Fruit fly (Drosophila melanogaster) whole organism, embryonic: ENCODE measurements around the gene Nepl3.
A peak's percentile ranks its signal among the peaks of the same experiment; 100 is the strongest.

Source experiments
- CG1024 ChIP-seq: fragments of 200-800 bp; sonication (Bioruptor generic); IDR thresholded peaks from 2 replicates; pipeline ENCODE4 v1.3.6; 2022; ENCODE audit warnings: missing biosample characterization, missing genetic modification characterization
- CG10366 ChIP-seq: fragments of 200-800 bp; sonication (Bioruptor generic); IDR thresholded peaks from 2 replicates; pipeline ENCODE4 v1.3.6; 2022; ENCODE audit warnings: missing biosample characterization, missing genetic modification characterization
- CG13775 ChIP-seq: fragments of 200-800 bp; sonication (Bioruptor generic); optimal IDR thresholded peaks from 3 replicates; lab custom pipeline; 2017; ENCODE audit warnings: missing biosample characterization, mild to moderate bottlenecking, missing genetic modification characterization
- CG14441 ChIP-seq: fragments of 200-800 bp; sonication (Bioruptor generic); IDR thresholded peaks from 2 replicates; pipeline ENCODE4 v1.3.6; 2022; ENCODE audit warnings: missing biosample characterization, missing genetic modification characterization
- CG15514 ChIP-seq: fragments of 200-800 bp; sonication (Bioruptor generic); optimal IDR thresholded peaks from 3 replicates; lab custom pipeline; 2017; ENCODE audit warnings: missing biosample characterization, missing genetic modification characterization, mild to moderate bottlenecking, moderate library complexity, missing genetic modification reagents
- CG2116 ChIP-seq: fragments of 200-800 bp; sonication (Bioruptor generic); optimal IDR thresholded peaks from 3 replicates; lab custom pipeline; 2018; ENCODE audit warnings: missing biosample characterization, mild to moderate bottlenecking, missing genetic modification characterization
- CG2120 ChIP-seq: fragments of 200-800 bp; sonication (Bioruptor generic); optimal IDR thresholded peaks from 3 replicates; lab custom pipeline; 2016; ENCODE audit warnings: missing biosample characterization, missing genetic modification characterization
- CG2129 ChIP-seq: fragments of 200-800 bp; sonication (Bioruptor generic); IDR thresholded peaks from 2 replicates; pipeline ENCODE4 v1.3.6; 2022; ENCODE audit warnings: missing biosample characterization, missing genetic modification characterization; ENCODE audit not compliant: partially characterized antibody
- CG2712 ChIP-seq: fragments of 200-800 bp; optimal IDR thresholded peaks from 3 replicates; lab custom pipeline; 2019; ENCODE audit warnings: missing biosample characterization, mild to moderate bottlenecking, missing genetic modification characterization, moderate library complexity
- CG33557 ChIP-seq: fragments of 200-800 bp; sonication (Bioruptor generic); optimal IDR thresholded peaks from 2 replicates; lab custom pipeline; 2019; ENCODE audit warnings: missing biosample characterization, mild to moderate bottlenecking, missing genetic modification characterization, moderate library complexity
- CG3407 ChIP-seq: fragments of 200-800 bp; sonication (Bioruptor generic); optimal IDR thresholded peaks from 2 replicates; lab custom pipeline; 2018; ENCODE audit warnings: missing biosample characterization, mild to moderate bottlenecking, missing genetic modification characterization
- CG3847 ChIP-seq: fragments of 200-800 bp; sonication (Bioruptor generic); IDR thresholded peaks from 2 replicates; pipeline ENCODE4 v1.3.6; 2022; ENCODE audit warnings: missing biosample characterization, missing genetic modification characterization
- CG42726 ChIP-seq: fragments of 200-800 bp; sonication (Bioruptor generic); IDR thresholded peaks from 2 replicates; pipeline ENCODE4 v1.3.6; 2022; ENCODE audit warnings: missing biosample characterization, missing genetic modification characterization; ENCODE audit not compliant: partially characterized antibody
- CG4617 ChIP-seq: fragments of 200-800 bp; sonication (Bioruptor generic); optimal IDR thresholded peaks from 3 replicates; lab custom pipeline; 2016; ENCODE audit warnings: missing biosample characterization, missing genetic modification characterization, borderline replicate concordance
- CG4730 ChIP-seq: fragments of 200-800 bp; sonication (Bioruptor generic); IDR thresholded peaks from 2 replicates; pipeline ENCODE4 v1.3.6; 2022; ENCODE audit warnings: missing biosample characterization, missing genetic modification characterization
- CG6791 ChIP-seq: fragments of 200-800 bp; sonication (Bioruptor generic); IDR thresholded peaks from 3 replicates; pipeline ENCODE4 v1.3.6; 2022; ENCODE audit warnings: missing biosample characterization, missing genetic modification characterization; ENCODE audit not compliant: partially characterized antibody
- CG7745 ChIP-seq: fragments of 200-800 bp; sonication (Bioruptor generic); optimal IDR thresholded peaks from 2 replicates; lab custom pipeline; 2018; ENCODE audit warnings: missing biosample characterization, mild to moderate bottlenecking, missing genetic modification characterization, moderate library complexity
- CG7963 ChIP-seq: fragments of 200-800 bp; sonication (Bioruptor generic); IDR thresholded peaks from 3 replicates; pipeline ENCODE4 v1.3.6; 2022; ENCODE audit warnings: missing biosample characterization, missing genetic modification characterization; ENCODE audit not compliant: partially characterized antibody
- CG9797 ChIP-seq: fragments of 200-800 bp; sonication (Bioruptor generic); optimal IDR thresholded peaks from 3 replicates; lab custom pipeline; 2018; ENCODE audit warnings: missing biosample characterization, mild to moderate bottlenecking, missing genetic modification characterization
- CG9932 ChIP-seq: fragments of 200-800 bp; sonication (Bioruptor generic); IDR thresholded peaks from 2 replicates; pipeline ENCODE4 v1.3.6; 2022; ENCODE audit warnings: missing biosample characterization, missing genetic modification characterization
- CoRest ChIP-seq: fragments of 200-800 bp; sonication (Bioruptor generic); optimal IDR thresholded peaks from 3 replicates; lab custom pipeline; 2018; ENCODE audit warnings: missing biosample characterization, mild to moderate bottlenecking, missing genetic modification characterization, moderate library complexity
- Dad ChIP-seq: fragments of 200-800 bp; sonication (Bioruptor generic); optimal IDR thresholded peaks from 3 replicates; lab custom pipeline; 2016; ENCODE audit warnings: missing biosample characterization, missing genetic modification characterization
- Dll ChIP-seq: fragments of 200-800 bp; sonication (Bioruptor generic); IDR thresholded peaks from 4 replicates; pipeline ENCODE4 v1.3.6; 2022; ENCODE audit warnings: missing biosample characterization, missing genetic modification characterization; ENCODE audit not compliant: partially characterized antibody
- Dref ChIP-seq: fragments of 200-800 bp; sonication (Bioruptor generic); IDR thresholded peaks from 2 replicates; pipeline ENCODE4 v1.3.6; 2022; ENCODE audit warnings: missing biosample characterization, missing genetic modification characterization
- E2f2 ChIP-seq: fragments of 200-800 bp; sonication (Bioruptor generic); IDR thresholded peaks from 2 replicates; pipeline ENCODE4 v1.3.6; 2022; ENCODE audit warnings: missing biosample characterization, missing genetic modification characterization
- Elba2 ChIP-seq: fragments of 200-800 bp; sonication (Bioruptor generic); optimal IDR thresholded peaks from 3 replicates; lab custom pipeline; 2016; ENCODE audit warnings: missing biosample characterization, missing genetic modification characterization
- Gsc ChIP-seq: fragments of 200-800 bp; sonication (Bioruptor generic); IDR thresholded peaks from 2 replicates; pipeline ENCODE4 v1.3.6; 2022; ENCODE audit warnings: missing biosample characterization, missing genetic modification characterization
- H15 ChIP-seq: fragments of 200-800 bp; sonication (Bioruptor generic); IDR thresholded peaks from 3 replicates; pipeline ENCODE4 v1.3.6; 2022; ENCODE audit warnings: missing biosample characterization, missing genetic modification characterization
- MBD-R2 ChIP-seq: fragments of 200-800 bp; sonication (Bioruptor generic); IDR thresholded peaks from 2 replicates; pipeline ENCODE4 v1.3.6; 2022; ENCODE audit warnings: missing biosample characterization, missing genetic modification characterization
- MESR4 ChIP-seq: fragments of 200-800 bp; sonication (Bioruptor generic); optimal IDR thresholded peaks from 2 replicates; lab custom pipeline; 2018; ENCODE audit warnings: missing biosample characterization, mild to moderate bottlenecking, missing genetic modification characterization, moderate library complexity
- Med ChIP-seq: fragments of 200-800 bp; sonication (Bioruptor generic); peaks from one replicate; lab custom pipeline; 2016; ENCODE audit warnings: missing biosample characterization, missing genetic modification characterization, mild to moderate bottlenecking, inconsistent platforms, moderate library complexity
- Myb ChIP-seq: fragments of 200-800 bp; sonication (Bioruptor generic); optimal IDR thresholded peaks from 2 replicates; lab custom pipeline; 2016; ENCODE audit warnings: missing biosample characterization, missing genetic modification characterization
- Oaz ChIP-seq: fragments of 200-800 bp; sonication (Bioruptor generic); IDR thresholded peaks from 2 replicates; pipeline ENCODE4 v1.3.6; 2022; ENCODE audit warnings: missing biosample characterization, missing genetic modification characterization
- Side ChIP-seq: fragments of 200-800 bp; sonication (Bioruptor generic); optimal IDR thresholded peaks from 2 replicates; lab custom pipeline; 2016; ENCODE audit warnings: missing biosample characterization, missing genetic modification characterization
- Sry-δ ChIP-seq: fragments of 200-800 bp; sonication (Bioruptor generic); optimal IDR thresholded peaks from 2 replicates; lab custom pipeline; 2016; ENCODE audit warnings: missing biosample characterization, missing genetic modification characterization
- amos ChIP-seq: fragments of 200-800 bp; sonication (Bioruptor generic); IDR thresholded peaks from 2 replicates; pipeline ENCODE4 v1.3.6; 2022; ENCODE audit warnings: missing biosample characterization, missing genetic modification characterization; ENCODE audit not compliant: partially characterized antibody
- ato ChIP-seq: fragments of 200-800 bp; sonication (Bioruptor generic); IDR thresholded peaks from 2 replicates; pipeline ENCODE4 v1.3.6; 2022; ENCODE audit warnings: missing biosample characterization, missing genetic modification characterization; ENCODE audit not compliant: partially characterized antibody
- bbx ChIP-seq: fragments of 200-800 bp; sonication (Bioruptor generic); IDR thresholded peaks from 2 replicates; pipeline ENCODE4 v1.3.6; 2022; ENCODE audit warnings: missing biosample characterization, missing genetic modification characterization; ENCODE audit not compliant: partially characterized antibody
- cwo ChIP-seq: fragments of 200-800 bp; sonication (Bioruptor generic); optimal IDR thresholded peaks from 3 replicates; lab custom pipeline; 2017; ENCODE audit warnings: missing biosample characterization, missing genetic modification characterization, mild to moderate bottlenecking, moderate library complexity, missing genetic modification reagents
- gfzf ChIP-seq: fragments of 200-800 bp; sonication (Bioruptor generic); optimal IDR thresholded peaks from 2 replicates; lab custom pipeline; 2016; ENCODE audit warnings: missing biosample characterization, mild to moderate bottlenecking, missing genetic modification characterization, moderate library complexity
- hbn ChIP-seq: fragments of 200-800 bp; sonication (Bioruptor generic); IDR thresholded peaks from 2 replicates; pipeline ENCODE4 v1.3.6; 2022; ENCODE audit warnings: missing biosample characterization, missing genetic modification characterization; ENCODE audit not compliant: partially characterized antibody
- lilli ChIP-seq: fragments of 200-800 bp; sonication (Bioruptor generic); optimal IDR thresholded peaks from 3 replicates; lab custom pipeline; 2016; ENCODE audit warnings: missing biosample characterization, missing genetic modification characterization
- pho ChIP-seq: fragments of 200-800 bp; sonication (Bioruptor generic); optimal IDR thresholded peaks from 2 replicates; lab custom pipeline; 2016; ENCODE audit warnings: missing biosample characterization, missing genetic modification characterization
- phol ChIP-seq: fragments of 200-800 bp; sonication (Bioruptor generic); optimal IDR thresholded peaks from 3 replicates; lab custom pipeline; 2018; ENCODE audit warnings: missing biosample characterization, mild to moderate bottlenecking, missing genetic modification characterization, moderate library complexity
- row ChIP-seq: fragments of 200-800 bp; sonication (Bioruptor generic); IDR thresholded peaks from 3 replicates; pipeline ENCODE4 v1.3.6; 2022; ENCODE audit warnings: missing biosample characterization, missing genetic modification characterization
- schlank ChIP-seq: fragments of 200-800 bp; sonication (Bioruptor generic); optimal IDR thresholded peaks from 2 replicates; lab custom pipeline; 2018; ENCODE audit warnings: missing biosample characterization, mild to moderate bottlenecking, missing genetic modification characterization
- sna ChIP-seq: fragments of 200-800 bp; sonication (Bioruptor generic); IDR thresholded peaks from 2 replicates; pipeline ENCODE4 v1.3.6; 2022; ENCODE audit warnings: missing biosample characterization, missing genetic modification characterization; ENCODE audit not compliant: partially characterized antibody
- zen2 ChIP-seq: fragments of 200-800 bp; sonication (Bioruptor generic); IDR thresholded peaks from 3 replicates; pipeline ENCODE4 v1.3.6; 2022; ENCODE audit warnings: missing biosample characterization, missing genetic modification characterization; ENCODE audit not compliant: partially characterized antibody

Nepl3 gene

DNA sequence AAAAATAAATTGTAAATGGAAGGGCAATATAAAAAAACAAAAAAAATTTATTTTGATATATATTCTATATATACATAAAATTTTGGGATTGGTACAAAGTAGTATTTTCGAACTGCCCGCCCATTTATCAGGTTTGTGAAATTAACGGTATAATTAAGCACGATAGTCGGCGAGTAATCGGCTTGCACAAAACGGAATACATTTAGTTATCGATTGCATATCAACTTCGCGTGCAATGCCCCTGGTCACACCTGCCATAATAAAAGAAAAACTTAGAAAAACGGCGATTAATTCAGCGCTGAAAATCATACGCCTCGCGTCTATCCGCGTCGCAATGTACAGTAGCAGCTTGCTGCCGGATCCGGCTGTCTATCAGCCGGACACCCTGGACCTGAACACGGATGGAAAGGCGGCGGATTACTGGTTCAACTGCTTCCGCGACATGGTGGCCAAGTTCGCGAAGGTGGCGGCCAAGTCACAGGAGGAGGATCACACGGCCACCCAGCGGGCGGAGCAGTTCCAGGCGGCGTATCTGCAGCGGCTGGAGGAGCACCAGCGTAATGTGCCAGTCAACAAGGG lies 35.8 kb upstream of the Nepl3 start, which contains the start of gene CG5828 (continued):
- TF ChIP-seq CG3847 (GFP tag; lab: Robert Waterston, UW) (no peak), H15 (GFP tag; lab: Robert Waterston, UW) (no peak), sna (GFP tag; lab: Robert Waterston, UW) (peak; percentile 55), Oaz (no peak), Myb (GFP tag; lab: Kevin White, UChicago) (peak; percentile 45), bbx (peak; percentile 64), gfzf (peak; percentile 61), Gsc (no peak), Dad (GFP tag; lab: Kevin White, UChicago) (no peak), CoRest (peak; percentile 49), Sry-δ (peak; percentile 13), CG6791 (peak; percentile 73), CG13775 (GFP tag; lab: Kevin White, UChicago) (no peak), CG2129 (GFP tag; lab: Robert Waterston, UW) (peak; percentile 30; the same call in 1 of the 2 replicates), Dref (GFP tag; lab: Robert Waterston, UW) (peak; percentile 76), CG10366 (no peak), zen2 (GFP tag; lab: Robert Waterston, UW) (peak; percentile 44; the same call in 1 of the 3 replicates), E2f2 (GFP tag; lab: Robert Waterston, UW) (peak; percentile 45; the same call in 1 of the 2 replicates), CG42726 (GFP tag; lab: Robert Waterston, UW) (peak; percentile 49; the same call in 1 of the 2 replicates), Dll (peak; percentile 74; the same call in 3 of the 4 replicates), CG4617 (GFP tag; lab: Kevin White, UChicago) (peak; percentile 56), amos (GFP tag; lab: Robert Waterston, UW) (peak; percentile 73), phol (tag; lab: Kevin White, UChicago) (peak; percentile 21), CG14441 (GFP tag; lab: Robert Waterston, UW) (no peak), CG4730 (no peak), CG9797 (GFP tag; lab: Kevin White, UChicago) (peak; percentile 63), CG3407 (GFP tag; lab: Kevin White, UChicago) (no peak), cwo (GFP tag; lab: Kevin White, UChicago) (no peak), row (GFP tag; lab: Robert Waterston, UW) (peak; percentile 69), Med (peak; percentile 86), MBD-R2 (GFP tag; lab: Robert Waterston, UW) (peak; percentile 58), CG2120 (GFP tag; lab: Kevin White, UChicago) (no peak), CG7963 (GFP tag; lab: Robert Waterston, UW) (peak; percentile 70), pho (GFP tag; lab: Kevin White, UChicago) (no peak), CG15514 (GFP tag; lab: Kevin White, UChicago) (peak; percentile 3), CG2712 (peak; percentile 8), lilli (no peak), CG1024 (GFP tag; lab: Robert Waterston, UW) (no peak), schlank (tag; lab: Kevin White, UChicago) (no peak), CG2116 (GFP tag; lab: Kevin White, UChicago) (peak; percentile 85), CG33557 (GFP tag; lab: Kevin White, UChicago) (no peak), CG9932 (GFP tag; lab: Robert Waterston, UW) (no peak), ato (0 out of 2 replicates have a peak, but pooled peaks have one; percentile 13), CG7745 (tag; lab: Kevin White, UChicago) (no peak), Elba2 (GFP tag; lab: Kevin White, UChicago) (peak; percentile 54), hbn (GFP tag; lab: Robert Waterston, UW) (peak; percentile 37; the same call in 1 of the 2 replicates), Side (no peak), MESR4 (GFP tag; lab: Kevin White, UChicago) (peak; percentile 79)
